Worm (Caenorhabditis elegans): Measurements from ENCODE around the gene C36B7.1.

DNA sequence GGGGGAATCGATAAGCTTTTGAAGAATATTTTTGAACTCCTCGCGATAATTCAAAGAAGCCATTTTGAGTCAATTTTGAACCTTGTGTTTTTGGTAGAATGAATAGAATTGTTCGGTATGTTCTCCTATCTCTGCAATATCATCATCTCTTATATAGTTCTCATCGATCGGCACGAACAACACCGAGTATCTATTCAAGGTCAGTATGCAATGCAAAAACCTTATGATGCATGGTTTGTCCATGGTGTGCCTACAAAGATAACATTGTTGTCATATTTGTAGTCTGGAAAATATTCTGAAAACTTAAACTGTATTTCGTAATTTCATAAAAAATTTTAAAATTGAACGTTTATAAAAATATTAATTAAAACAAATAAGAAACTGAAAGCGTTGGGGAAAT lies 30.8 kb downstream of the C36B7.1 start, which contains the start of gene alh-10:
- TF ChIP-seq ztf-11 (tag; optimal IDR thresholded peaks at IDR 0.05) (no peak), madf-5 (GFP tag; IDR thresholded peaks at IDR 0.05) (no peak), lin-13 (GFP tag; optimal IDR thresholded peaks at IDR 0.05) (no peak), nhr-11 (tag; optimal IDR thresholded peaks at IDR 0.05) (no peak), lin-39 (tag; optimal IDR thresholded peaks at IDR 0.05) (no peak), nhr-28 (tag; optimal IDR thresholded peaks at IDR 0.05) (peak; percentile 92), skn-1 (tag; optimal IDR thresholded peaks at IDR 0.05) (no peak), pha-4 (GFP tag; IDR thresholded peaks at IDR 0.05) (no peak), pha-4 (tag; optimal IDR thresholded peaks at IDR 0.05) (no peak), aly-2 (tag; optimal IDR thresholded peaks at IDR 0.05) (no peak), nhr-76 (tag; optimal IDR thresholded peaks at IDR 0.05) (no peak), mxl-2 (GFP tag; conservative IDR thresholded peaks at IDR 0.05) (no peak), ceh-32 (tag; optimal IDR thresholded peaks at IDR 0.05; ENCODE audit: poor library complexity) (no peak), fos-1 (tag; optimal IDR thresholded peaks at IDR 0.05) (no peak), F49E8.2 (tag; optimal IDR thresholded peaks at IDR 0.05; ENCODE audit: borderline replicate concordance) (no peak)

Measured in whole organism, L4 larva.